Fruit fly (Drosophila melanogaster): ENCODE data around the gene P58IPK.

P58IPK gene

DNA sequence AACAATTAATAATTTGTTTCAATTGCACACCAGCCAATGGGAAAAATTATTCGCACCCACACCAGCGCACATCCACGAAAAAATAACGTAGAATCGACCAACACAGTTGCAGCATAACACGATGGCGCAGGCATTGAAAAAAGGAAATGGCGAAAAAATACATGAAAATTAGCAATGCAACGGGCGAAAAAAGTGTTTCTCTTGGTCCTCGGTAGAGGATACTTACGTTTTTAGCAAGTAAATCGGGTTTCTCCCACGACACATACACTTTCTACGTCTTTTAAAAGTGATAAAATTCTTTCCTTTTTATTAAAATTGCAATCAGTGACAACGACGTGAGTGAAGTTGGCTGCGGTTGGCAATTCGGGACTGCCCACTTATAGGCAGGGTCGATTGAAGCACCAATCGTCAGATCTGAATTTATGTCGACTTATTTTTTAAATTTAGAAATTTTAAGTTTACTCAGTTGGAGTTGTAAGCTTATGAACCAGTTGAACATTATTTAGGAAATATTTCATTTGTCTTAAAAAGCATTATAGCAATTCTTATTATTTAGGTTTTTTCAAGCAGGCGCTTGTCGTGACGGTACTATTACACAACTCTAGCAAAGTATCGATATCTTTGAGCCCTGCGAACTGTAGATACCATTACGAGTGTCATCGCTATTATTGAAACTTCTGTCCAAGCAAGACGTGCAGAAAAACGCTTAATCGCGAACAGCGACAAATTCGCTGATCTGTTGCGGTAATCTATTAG, 9.2 kb upstream of the P58IPK start, which contains the start of the genes Kap-alpha3 and Son (continued):
- TF ChIP-seq CG1621 (tag; optimal IDR thresholded peaks at IDR 0.05) (peak; percentile 70), Sox102F (GFP tag; optimal IDR thresholded peaks at IDR 0.05) (peak; percentile 85), Ets96B (tag; optimal IDR thresholded peaks at IDR 0.05) (peak; percentile 69), CG7368 (GFP tag; optimal IDR thresholded peaks at IDR 0.05) (peak; percentile 81), vri (GFP tag; optimal IDR thresholded peaks at IDR 0.05) (peak; percentile 91), eg (GFP tag; IDR thresholded peaks at IDR 0.05) (peak; percentile 84), CG16779 (tag; optimal IDR thresholded peaks at IDR 0.05) (peak; percentile 78), CG6792 (GFP tag; optimal IDR thresholded peaks at IDR 0.05) (peak; percentile 79), CG6854 (GFP tag; optimal IDR thresholded peaks at IDR 0.05) (peak; percentile 92), dac (GFP tag; optimal IDR thresholded peaks at IDR 0.05) (peak; percentile 63), CG15336 (GFP tag; IDR thresholded peaks at IDR 0.05) (0 out of 2 replicates have a peak, but pooled peaks have one; percentile 21), spab (GFP tag; optimal IDR thresholded peaks at IDR 0.05) (peak; percentile 61), fd85E (GFP tag; optimal IDR thresholded peaks at IDR 0.05) (peak; percentile 81), lz (GFP tag; optimal IDR thresholded peaks at IDR 0.05) (peak; percentile 91), Hr38 (GFP tag; optimal IDR thresholded peaks at IDR 0.05) (peak; percentile 9), achi (GFP tag; optimal IDR thresholded peaks at IDR 0.05) (peak; percentile 84), Met (GFP tag; optimal IDR thresholded peaks at IDR 0.05) (peak; percentile 89), Hr4 (GFP tag; optimal IDR thresholded peaks at IDR 0.05) (peak; percentile 78), fd59A (GFP tag; optimal IDR thresholded peaks at IDR 0.05) (peak; percentile 69)

dm6 chr3R:9581089-9581520, 5.6 kb upstream of the P58IPK start, which contains the start of gene CG8301:
TSS of gene CG8301 (plus strand) at chr3R:9581306.
- TF ChIP-seq Eip75B (GFP tag; optimal IDR thresholded peaks at IDR 0.05) (peak; percentile 28), CG7368 (GFP tag; optimal IDR thresholded peaks at IDR 0.05) (peak; percentile 45), Sox15 (GFP tag; optimal IDR thresholded peaks at IDR 0.05) (no peak), net (GFP tag; optimal IDR thresholded peaks at IDR 0.05) (peak; percentile 49), Smox (GFP tag; optimal IDR thresholded peaks at IDR 0.05) (no peak), Met (GFP tag; optimal IDR thresholded peaks at IDR 0.05) (no peak), spab (GFP tag; optimal IDR thresholded peaks at IDR 0.05) (no peak), CG32006 (GFP tag; optimal IDR thresholded peaks at IDR 0.05) (peak; percentile 51), Hr38 (GFP tag; optimal IDR thresholded peaks at IDR 0.05) (no peak), CG1621 (tag; optimal IDR thresholded peaks at IDR 0.05) (no peak), CG6276 (GFP tag; optimal IDR thresholded peaks at IDR 0.05) (no peak), Eip78C (GFP tag) (peak; percentile 35), svp (GFP tag) (no peak), CG3919 (GFP tag; optimal IDR thresholded peaks at IDR 0.05) (peak; percentile 8), vri (GFP tag; optimal IDR thresholded peaks at IDR 0.05) (no peak), CG6163 (GFP tag; IDR thresholded peaks at IDR 0.05) (no peak), CG6854 (GFP tag; optimal IDR thresholded peaks at IDR 0.05) (no peak), CG15336 (GFP tag; IDR thresholded peaks at IDR 0.05) (peak; percentile 63), achi (GFP tag; optimal IDR thresholded peaks at IDR 0.05) (peak; percentile 23), CG10669 (GFP tag; optimal IDR thresholded peaks at IDR 0.05) (no peak), CG8119 (GFP tag; IDR thresholded peaks at IDR 0.05) (peak; percentile 57; the same call in 2 of the 3 replicates), pdm3 (GFP tag; optimal IDR thresholded peaks at IDR 0.05) (peak; percentile 50), esn (GFP tag; optimal IDR thresholded peaks at IDR 0.05) (peak; percentile 51), CG4318 (GFP tag; optimal IDR thresholded peaks at IDR 0.05) (no peak), CG16779 (tag; optimal IDR thresholded peaks at IDR 0.05) (peak; percentile 27), CG6792 (GFP tag; optimal IDR thresholded peaks at IDR 0.05) (peak; percentile 30), CG8632 (GFP tag; optimal IDR thresholded peaks at IDR 0.05) (no peak), fkh (GFP tag; optimal IDR thresholded peaks at IDR 0.05) (no peak), fd59A (GFP tag; optimal IDR thresholded peaks at IDR 0.05) (no peak), CG10631 (GFP tag; optimal IDR thresholded peaks at IDR 0.05) (no peak), Gug (GFP tag; IDR thresholded peaks at IDR 0.05) (no peak), Sox14 (GFP tag; optimal IDR thresholded peaks at IDR 0.05) (peak; percentile 11), CG31627 (GFP tag; optimal IDR thresholded peaks at IDR 0.05) (no peak), Lpt (GFP tag; optimal IDR thresholded peaks at IDR 0.05) (peak; percentile 21), lz (GFP tag; optimal IDR thresholded peaks at IDR 0.05) (peak; percentile 34), Ets21C (GFP tag; optimal IDR thresholded peaks at IDR 0.05) (no peak), CG3032 (tag; optimal IDR thresholded peaks at IDR 0.05) (no peak), CG11902 (GFP tag; optimal IDR thresholded peaks at IDR 0.05) (no peak), CG34406 (GFP tag; optimal IDR thresholded peaks at IDR 0.05) (peak; percentile 10), salr (GFP tag; optimal IDR thresholded peaks at IDR 0.05) (no peak), CG11762 (GFP tag; optimal IDR thresholded peaks at IDR 0.05; ENCODE audit: insufficient read depth) (no peak)
